Worm (Caenorhabditis elegans) whole organism, L4/young adult: ENCODE data around the gene rha-2.

Experiments
- W03F9.2 ChIP-seq: fragments of 150-350 bp; optimal IDR thresholded peaks from 2 replicates; lab custom pipeline; 2014; ENCODE audit warnings: missing biosample characterization, missing genetic modification characterization
- him-1 ChIP-seq: sonication (generic microtip); optimal IDR thresholded peaks from 2 replicates; lab custom pipeline; 2016; ENCODE audit warnings: missing genotype, missing genetic modification reagents, missing genetic modification characterization, missing compliant biosample characterization

DNA sequence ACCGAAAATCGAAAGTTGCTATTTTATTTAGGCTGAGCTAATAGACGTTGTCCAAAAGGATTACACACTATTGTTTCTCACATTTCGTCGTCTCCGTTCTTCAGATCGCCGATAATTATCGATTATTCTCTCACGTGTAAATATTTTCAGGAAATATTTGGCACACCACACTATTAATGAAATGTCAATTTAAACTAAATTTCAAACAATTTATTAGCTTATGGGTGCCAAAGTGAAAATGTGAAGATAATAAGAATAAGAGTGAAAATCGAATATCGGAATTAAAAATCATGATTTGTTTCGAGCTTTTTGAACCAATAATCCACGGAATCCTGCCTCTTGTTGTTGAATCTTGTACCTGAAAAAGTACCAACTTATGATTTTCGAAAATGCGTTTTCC is 2.2 kb upstream of the rha-2 start, which contains the start of gene C06E1.11:
- TF ChIP-seq him-1 (tag; lab: Kevin White, UChicago) (no peak), W03F9.2 (no peak)
